Worm (Caenorhabditis elegans) whole organism, young adult: Measurements from ENCODE around the gene C17H12.6.

Source experiments
- B0336.3 ChIP-seq: fragments of 200-800 bp; sonication (Bioruptor generic); IDR thresholded peaks from 2 replicates; pipeline ENCODE4 v1.3.6; 2022; ENCODE audit warnings: missing genetic modification characterization, missing compliant biosample characterization
- F22D6.2 ChIP-seq: sonication (generic microtip); optimal IDR thresholded peaks from 2 replicates; lab custom pipeline; 2016; ENCODE audit warnings: mild to moderate bottlenecking, missing genetic modification characterization, missing compliant biosample characterization
- F39B2.1 ChIP-seq: fragments of 200-800 bp; sonication (Bioruptor generic); IDR thresholded peaks from 2 replicates; pipeline ENCODE4 v1.3.6; 2022; ENCODE audit warnings: missing genetic modification reagents, missing genetic modification characterization, missing compliant biosample characterization
- F52B5.7 ChIP-seq: sonication (generic microtip); optimal IDR thresholded peaks from 2 replicates; lab custom pipeline; 2016; ENCODE audit warnings: mild to moderate bottlenecking, missing genetic modification characterization, missing compliant biosample characterization
- F55B11.4 ChIP-seq: sonication (generic microtip); optimal IDR thresholded peaks from 2 replicates; lab custom pipeline; 2016; ENCODE audit warnings: missing compliant biosample characterization, missing genetic modification characterization, borderline replicate concordance; ENCODE audit not compliant: insufficient read depth
- K12H6.12 ChIP-seq: fragments of 200-800 bp; sonication (Bioruptor generic); optimal IDR thresholded peaks from 2 replicates; lab custom pipeline; 2018; ENCODE audit warnings: mild to moderate bottlenecking, missing genetic modification characterization, missing compliant biosample characterization
- Y67H2A.10 ChIP-seq: fragments of 200-800 bp; sonication (Bioruptor generic); conservative IDR thresholded peaks from 2 replicates; pipeline ENCODE4 v1.3.6; 2022; ENCODE audit warnings: missing genetic modification reagents, missing genetic modification characterization, missing compliant biosample characterization
- Y95B8A.8 ChIP-seq: fragments of 200-800 bp; sonication (Bioruptor generic); IDR thresholded peaks from 2 replicates; pipeline ENCODE4 v1.3.6; 2022; ENCODE audit warnings: missing genetic modification reagents, missing genetic modification characterization, missing compliant biosample characterization
- attf-6 ChIP-seq: fragments of 200-800 bp; sonication (Bioruptor generic); IDR thresholded peaks from 2 replicates; pipeline ENCODE4 v1.3.6; 2022; ENCODE audit warnings: missing genetic modification reagents, missing genetic modification characterization, missing compliant biosample characterization
- bed-2 ChIP-seq: fragments of 200-800 bp; sonication (Bioruptor generic); IDR thresholded peaks from 2 replicates; pipeline ENCODE4 v1.3.6; 2022; ENCODE audit warnings: missing genetic modification reagents, missing genetic modification characterization, missing compliant biosample characterization
- ccch-3 ChIP-seq: fragments of 200-800 bp; sonication (Bioruptor generic); optimal IDR thresholded peaks from 2 replicates; lab custom pipeline; 2018; ENCODE audit warnings: mild to moderate bottlenecking, missing genetic modification characterization, missing compliant biosample characterization
- cebp-1 ChIP-seq, 2 experiments: fragments of 200-800 bp in 1 of 2; sonication (Bioruptor generic) in 1 of 2; sonication (generic microtip) in 1 of 2; IDR thresholded peaks in 1 of 2; optimal IDR thresholded peaks in 1 of 2; 2 replicates each; pipeline versions ENCODE4 v1.3.6 to Lab custom; 2017 to 2022; ENCODE audit warnings: missing compliant biosample characterization in 2 of 2, missing genetic modification characterization in 2 of 2, mild to moderate bottlenecking in 1 of 2, missing genetic modification reagents in 1 of 2, moderate library complexity in 1 of 2
- ceh-91 ChIP-seq: fragments of 200-800 bp; sonication (Bioruptor generic); IDR thresholded peaks from 2 replicates; pipeline ENCODE4 v1.3.6; 2022; ENCODE audit warnings: missing genetic modification reagents, missing genetic modification characterization, missing compliant biosample characterization
- dpl-1 ChIP-seq: fragments of 150-350 bp; optimal IDR thresholded peaks from 2 replicates; lab custom pipeline; 2014; ENCODE audit warnings: missing biosample characterization, missing genetic modification reagents, missing genetic modification characterization
- egl-18 ChIP-seq: fragments of 200-800 bp; sonication (Bioruptor generic); IDR thresholded peaks from 2 replicates; pipeline ENCODE4 v1.3.6; 2022; ENCODE audit warnings: missing genetic modification reagents, missing genetic modification characterization, missing compliant biosample characterization
- him-1 ChIP-seq: sonication (generic microtip); optimal IDR thresholded peaks from 2 replicates; lab custom pipeline; 2016; ENCODE audit warnings: missing genotype, missing genetic modification reagents, missing genetic modification characterization, missing compliant biosample characterization
- hmg-20 ChIP-seq: fragments of 200-800 bp; sonication (Bioruptor generic); IDR thresholded peaks from 2 replicates; pipeline ENCODE4 v1.3.6; 2022; ENCODE audit warnings: missing genetic modification reagents, missing genetic modification characterization, missing compliant biosample characterization
- hrde-1 ChIP-seq: sonication (generic microtip); optimal IDR thresholded peaks from 2 replicates; lab custom pipeline; 2016; ENCODE audit warnings: missing genetic modification characterization, mild to moderate bottlenecking, missing compliant biosample characterization, moderate library complexity, missing genotype, missing genetic modification reagents, borderline replicate concordance
- let-526 ChIP-seq: fragments of 200-800 bp; sonication (Bioruptor generic); IDR thresholded peaks from 2 replicates; pipeline ENCODE4 v1.3.6; 2022; ENCODE audit warnings: missing genetic modification reagents, missing genetic modification characterization, missing compliant biosample characterization
- lin-40 ChIP-seq: sonication (generic microtip); optimal IDR thresholded peaks from 2 replicates; lab custom pipeline; 2016; ENCODE audit warnings: missing genetic modification characterization, mild to moderate bottlenecking, missing compliant biosample characterization, missing genotype, missing genetic modification reagents
- madf-3 ChIP-seq: fragments of 200-800 bp; sonication (Bioruptor generic); IDR thresholded peaks from 2 replicates; pipeline ENCODE4 v1.3.6; 2022; ENCODE audit warnings: missing genetic modification reagents, missing genetic modification characterization, missing compliant biosample characterization
- mcd-1 ChIP-seq: fragments of 200-800 bp; sonication (Bioruptor generic); IDR thresholded peaks from 2 replicates; pipeline ENCODE4 v1.3.6; 2022; ENCODE audit warnings: missing genetic modification reagents, missing genetic modification characterization, missing compliant biosample characterization
- mxl-1 ChIP-seq: sonication (generic microtip); optimal IDR thresholded peaks from 2 replicates; lab custom pipeline; 2016; ENCODE audit warnings: missing genetic modification characterization, missing compliant biosample characterization
- nfya-2 ChIP-seq: fragments of 200-800 bp; sonication (Bioruptor generic); IDR thresholded peaks from 2 replicates; pipeline ENCODE4 v1.3.6; 2022; ENCODE audit warnings: missing genetic modification reagents, missing genetic modification characterization, missing compliant biosample characterization
- nhr-179 ChIP-seq: sonication (generic microtip); optimal IDR thresholded peaks from 2 replicates; lab custom pipeline; 2016; ENCODE audit warnings: mild to moderate bottlenecking, missing genetic modification characterization, missing compliant biosample characterization
- nhr-80 ChIP-seq: sonication (generic microtip); optimal IDR thresholded peaks from 2 replicates; lab custom pipeline; 2016; ENCODE audit warnings: missing genetic modification characterization, missing compliant biosample characterization
- nhr-90 ChIP-seq: sonication (generic microtip); optimal IDR thresholded peaks from 2 replicates; lab custom pipeline; 2016; ENCODE audit warnings: missing genotype, mild to moderate bottlenecking, missing genetic modification characterization, missing compliant biosample characterization
- rec-8 ChIP-seq, 2 experiments: sonication (generic microtip); optimal IDR thresholded peaks; 2 replicates each; lab custom pipeline; 2016; ENCODE audit warnings: mild to moderate bottlenecking in 2 of 2, missing genetic modification characterization in 2 of 2, missing genetic modification reagents in 2 of 2, missing genotype in 2 of 2, missing biosample characterization in 1 of 2, missing compliant biosample characterization in 1 of 2, moderate library complexity in 1 of 2
- rpc-1 ChIP-seq, 2 experiments: fragments of 150-350 bp in 1 of 2; sonication (generic microtip) in 1 of 2; optimal IDR thresholded peaks; 2 replicates each; lab custom pipeline; 2014 to 2018; ENCODE audit warnings: missing biosample characterization in 1 of 2, missing genetic modification characterization in 1 of 2, missing genetic modification reagents in 1 of 2, missing genotype in 1 of 2
- snpc-3.4 ChIP-seq: sonication (generic microtip); optimal IDR thresholded peaks from 2 replicates; lab custom pipeline; 2017; ENCODE audit warnings: missing genetic modification characterization, mild to moderate bottlenecking, missing compliant biosample characterization, antibody characterized with exemption, moderate library complexity, missing genotype, missing genetic modification reagents
- sptf-2 ChIP-seq: fragments of 200-800 bp; sonication (Bioruptor generic); optimal IDR thresholded peaks from 2 replicates; lab custom pipeline; 2018; ENCODE audit warnings: mild to moderate bottlenecking, missing genetic modification characterization, missing compliant biosample characterization
- tlf-1 ChIP-seq: fragments of 200-800 bp; sonication (Bioruptor generic); optimal IDR thresholded peaks from 2 replicates; lab custom pipeline; 2018; ENCODE audit warnings: mild to moderate bottlenecking, missing genetic modification characterization, missing compliant biosample characterization
- unc-130 ChIP-seq: sonication (generic microtip); optimal IDR thresholded peaks from 2 replicates; lab custom pipeline; 2016; ENCODE audit warnings: missing genetic modification reagents, missing genetic modification characterization, missing compliant biosample characterization
- unc-62 ChIP-seq: fragments of 150-350 bp; optimal IDR thresholded peaks from 2 replicates; lab custom pipeline; 2014; ENCODE audit warnings: missing biosample characterization, missing genetic modification reagents, missing genetic modification characterization
- xnd-1 ChIP-seq: sonication (generic microtip); optimal IDR thresholded peaks from 2 replicates; lab custom pipeline; 2016; ENCODE audit warnings: missing genotype, missing genetic modification reagents, missing genetic modification characterization, missing compliant biosample characterization
- ztf-22 ChIP-seq: fragments of 200-800 bp; sonication (Bioruptor generic); optimal IDR thresholded peaks from 2 replicates; lab custom pipeline; 2018; ENCODE audit warnings: mild to moderate bottlenecking, missing genetic modification characterization, moderate library complexity, missing compliant biosample characterization
- ztf-28 ChIP-seq: fragments of 200-800 bp; sonication (Bioruptor generic); IDR thresholded peaks from 2 replicates; pipeline ENCODE4 v1.3.6; 2022; ENCODE audit warnings: missing genetic modification reagents, missing genetic modification characterization, missing compliant biosample characterization

The C17H12.6 gene

DNA sequence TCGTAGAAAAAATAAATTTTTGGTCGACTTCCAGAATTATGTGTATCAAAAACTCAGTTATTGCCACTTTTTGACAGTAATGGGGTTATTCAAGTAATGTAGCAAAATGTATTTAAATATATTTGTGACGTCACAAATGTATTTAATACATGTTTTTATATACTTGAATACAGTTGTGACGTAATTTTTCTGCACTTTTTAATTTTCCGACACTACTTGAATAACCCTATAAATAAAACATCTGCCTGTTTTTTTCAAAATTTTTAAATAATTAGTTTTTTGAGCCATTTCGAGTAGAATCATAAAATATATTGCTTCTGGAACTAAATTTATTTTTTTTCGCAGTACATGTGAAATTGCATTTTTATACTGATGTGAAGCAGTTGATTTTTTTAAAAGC is 19.0 kb downstream of the C17H12.6 start:
- no peak for TF ChIP-seq attf-6 (GFP tag; lab: Robert Waterston, UW)
- TF ChIP-seq nhr-179 (tag; lab: Kevin White, UChicago): no peak
- TF ChIP-seq tlf-1 (GFP tag; lab: Kevin White, UChicago): no peak
- no peak for TF ChIP-seq unc-62 (GFP tag; lab: Kevin White, UChicago)
- no peak for TF ChIP-seq nfya-2 (GFP tag; lab: Robert Waterston, UW)
- no peak for TF ChIP-seq B0336.3 (GFP tag; lab: Robert Waterston, UW)
- TF ChIP-seq ztf-22 (GFP tag; lab: Kevin White, UChicago): no peak
- no peak for TF ChIP-seq him-1 (tag; lab: Kevin White, UChicago)
- no peak for TF ChIP-seq sptf-2
- TF ChIP-seq dpl-1 (GFP tag; lab: Kevin White, UChicago): no peak
- TF ChIP-seq snpc-3.4 (tag; lab: Kevin White, UChicago): no peak
- TF ChIP-seq Y67H2A.10 (GFP tag; lab: Robert Waterston, UW): no peak
- TF ChIP-seq egl-18: no peak
- no peak for TF ChIP-seq rec-8 (tag; optimal IDR thresholded peaks at IDR 0.05; lab: Kevin White, UChicago)
- no peak for TF ChIP-seq bed-2 (GFP tag; lab: Robert Waterston, UW)
- no peak for TF ChIP-seq let-526
- no peak for TF ChIP-seq F52B5.7 (tag; lab: Kevin White, UChicago)
- TF ChIP-seq cebp-1 (GFP tag; IDR thresholded peaks at IDR 0.05; lab: Robert Waterston, UW): no peak
- no peak for TF ChIP-seq cebp-1 (tag; optimal IDR thresholded peaks at IDR 0.05; lab: Kevin White, UChicago)

DNA sequence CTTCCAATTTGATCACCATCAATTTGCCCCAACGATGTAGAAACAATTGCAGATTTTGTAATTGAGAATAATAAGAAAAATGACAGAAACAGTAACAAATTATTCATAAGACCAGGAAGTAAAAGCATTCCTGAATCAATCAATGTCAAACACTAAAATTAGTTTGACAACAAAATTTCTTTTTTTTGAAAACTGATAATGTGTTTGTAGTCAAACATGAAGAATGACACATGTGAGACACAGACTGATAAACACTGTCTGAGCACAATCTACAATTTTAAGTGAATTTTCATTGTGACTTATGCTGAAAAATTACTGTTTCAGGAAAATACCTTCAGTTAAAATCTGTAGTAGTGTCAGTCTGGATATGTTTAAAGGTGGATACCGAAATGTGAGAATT is 20.2 kb downstream of the C17H12.6 start, which contains the start of the genes cest-4 and C17H12.11:
Gene cest-4 (minus strand): TSS at position 206 of the 400 bp plus-strand sequence.
Gene C17H12.11 (plus strand): TSS at position 256 of the 400 bp plus-strand sequence.
- TF ChIP-seq unc-130 (GFP tag; lab: Kevin White, UChicago) (no peak), unc-62 (GFP tag; lab: Kevin White, UChicago) (peak; percentile 25), mcd-1 (GFP tag; lab: Robert Waterston, UW) (no peak), nhr-80 (peak; percentile 80)

DNA sequence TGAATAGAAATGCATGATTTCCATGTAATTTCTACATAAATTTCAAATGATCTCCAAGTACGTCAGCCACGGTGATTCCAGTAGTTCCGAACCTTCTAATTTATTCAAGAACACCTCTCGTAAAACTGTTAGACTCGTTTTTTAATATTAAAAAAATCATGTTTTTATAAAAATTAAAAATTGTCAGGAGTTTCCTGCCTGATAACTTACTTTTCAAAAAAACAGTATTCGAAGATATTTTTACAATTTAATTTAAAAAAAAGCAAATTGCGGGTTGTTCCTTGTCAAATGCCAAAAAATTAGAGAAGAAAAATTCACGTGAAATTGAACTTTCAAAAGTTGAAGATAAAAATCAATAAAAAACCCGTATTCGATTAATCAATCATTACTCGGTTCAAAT is 26.8 kb downstream of the C17H12.6 start, which contains the start of the genes C17H12.3 and C17H12.12:
Gene C17H12.3 (minus strand): TSS at position 101 of the 400 bp plus-strand sequence.
Gene C17H12.12 (plus strand): TSS at position 396 of the 400 bp plus-strand sequence.
- no peak for TF ChIP-seq mxl-1 (tag; lab: Kevin White, UChicago)
- TF ChIP-seq Y95B8A.8 (GFP tag; lab: Robert Waterston, UW): no peak
- TF ChIP-seq ccch-3 (GFP tag; lab: Kevin White, UChicago): no peak
- TF ChIP-seq K12H6.12 (tag; lab: Kevin White, UChicago): no peak
- TF ChIP-seq hrde-1 (tag; lab: Kevin White, UChicago): no peak
- no peak for TF ChIP-seq ztf-28 (GFP tag; lab: Robert Waterston, UW)
- TF ChIP-seq madf-3: no peak
- no peak for TF ChIP-seq F22D6.2 (tag; lab: Kevin White, UChicago)
- no peak for TF ChIP-seq nhr-90 (tag; lab: Kevin White, UChicago)
- TF ChIP-seq F39B2.1 (GFP tag; lab: Robert Waterston, UW): no peak
- TF ChIP-seq Y67H2A.10 (GFP tag; lab: Robert Waterston, UW): no peak
- TF ChIP-seq lin-40 (tag; lab: Kevin White, UChicago): no peak
- TF ChIP-seq him-1 (tag; lab: Kevin White, UChicago): no peak
- TF ChIP-seq ceh-91 (GFP tag; lab: Robert Waterston, UW): no peak
- TF ChIP-seq rpc-1 (optimal IDR thresholded peaks at IDR 0.05; lab: Kevin White, UChicago): no peak
- no peak for TF ChIP-seq rpc-1 (tag; optimal IDR thresholded peaks at IDR 0.05; lab: Kevin White, UChicago)
- no peak for TF ChIP-seq F55B11.4 (tag; lab: Kevin White, UChicago)
- no peak for TF ChIP-seq xnd-1 (tag; lab: Kevin White, UChicago)
- TF ChIP-seq hmg-20 (GFP tag; lab: Robert Waterston, UW): no peak
